Worm (Caenorhabditis elegans): ENCODE data around the gene mtg-1.

The mtg-1 gene

DNA sequence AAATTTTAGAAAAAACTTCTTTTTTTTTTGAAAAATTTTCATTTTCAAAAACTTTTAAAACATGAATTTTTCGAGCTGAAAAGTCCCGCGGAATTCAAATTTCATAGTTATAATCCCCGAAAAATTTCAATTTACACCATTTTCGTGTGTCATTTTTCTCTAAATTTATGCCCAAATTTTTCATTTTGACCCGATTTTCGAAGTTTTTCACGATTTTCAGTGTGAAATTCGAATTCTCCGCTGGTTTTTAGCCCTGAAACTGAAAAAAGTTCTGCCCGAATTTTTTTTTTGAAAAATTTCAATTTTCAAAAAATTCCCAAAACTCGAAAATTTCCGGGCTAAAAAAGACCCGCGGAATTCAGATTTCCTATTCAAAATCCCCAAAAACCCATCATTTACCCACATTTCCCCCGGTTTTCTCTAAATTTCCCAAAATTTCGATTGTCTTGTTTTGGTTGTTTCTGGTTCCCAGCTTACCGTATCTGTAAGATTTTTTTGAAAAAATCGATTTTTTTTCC, 24.8 kb upstream of the mtg-1 start:
- TF ChIP-seq nhr-77 (tag; optimal IDR thresholded peaks at IDR 0.05) (no peak), sma-9 (GFP tag; optimal IDR thresholded peaks at IDR 0.05) (no peak), sma-9 (tag; optimal IDR thresholded peaks at IDR 0.05) (no peak), sma-3 (GFP tag; optimal IDR thresholded peaks at IDR 0.05) (no peak), mbf-1 (tag; optimal IDR thresholded peaks at IDR 0.05) (no peak), lsy-2 (tag; optimal IDR thresholded peaks at IDR 0.05) (no peak)

DNA sequence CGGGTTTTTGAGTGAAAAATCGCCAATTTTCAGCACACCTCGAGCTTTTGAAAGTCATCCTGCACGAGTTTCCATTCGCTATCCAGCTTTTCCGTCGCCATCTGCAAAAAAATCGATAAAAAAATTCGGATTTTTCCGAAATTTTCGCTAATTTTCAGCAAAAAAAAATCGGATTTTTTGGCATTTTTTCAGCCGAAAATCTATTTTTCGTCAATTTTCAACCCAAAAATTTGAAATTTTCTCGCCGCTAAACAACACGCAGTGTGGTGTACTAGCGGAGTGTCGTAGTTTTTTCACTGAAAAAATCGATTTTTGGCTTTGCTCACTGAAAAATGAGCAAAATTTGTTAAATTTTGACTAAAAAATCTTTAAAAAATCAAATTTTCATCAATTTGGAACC, 15.7 kb upstream of the mtg-1 start, which contains the start of gene tmem-120:
TSS of gene tmem-120 (minus strand) at position 101 of the 400 bp plus-strand sequence.
- TF ChIP-seq skn-1 (tag; optimal IDR thresholded peaks at IDR 0.05) (no peak), Y55F3AM.14 (GFP tag; optimal IDR thresholded peaks at IDR 0.05) (no peak), aly-2 (tag; optimal IDR thresholded peaks at IDR 0.05) (no peak), F13H6.1 (tag; optimal IDR thresholded peaks at IDR 0.05) (no peak), zag-1 (tag; optimal IDR thresholded peaks at IDR 0.05) (no peak), gmeb-1 (tag; optimal IDR thresholded peaks at IDR 0.05) (no peak), mbf-1 (tag; optimal IDR thresholded peaks at IDR 0.05) (no peak), lin-11 (tag; optimal IDR thresholded peaks at IDR 0.05) (no peak), sma-3 (GFP tag; optimal IDR thresholded peaks at IDR 0.05) (no peak), ceh-82 (tag; optimal IDR thresholded peaks at IDR 0.05) (no peak), ztf-4 (tag; optimal IDR thresholded peaks at IDR 0.05) (no peak), lin-39 (tag; optimal IDR thresholded peaks at IDR 0.05) (no peak)

DNA sequence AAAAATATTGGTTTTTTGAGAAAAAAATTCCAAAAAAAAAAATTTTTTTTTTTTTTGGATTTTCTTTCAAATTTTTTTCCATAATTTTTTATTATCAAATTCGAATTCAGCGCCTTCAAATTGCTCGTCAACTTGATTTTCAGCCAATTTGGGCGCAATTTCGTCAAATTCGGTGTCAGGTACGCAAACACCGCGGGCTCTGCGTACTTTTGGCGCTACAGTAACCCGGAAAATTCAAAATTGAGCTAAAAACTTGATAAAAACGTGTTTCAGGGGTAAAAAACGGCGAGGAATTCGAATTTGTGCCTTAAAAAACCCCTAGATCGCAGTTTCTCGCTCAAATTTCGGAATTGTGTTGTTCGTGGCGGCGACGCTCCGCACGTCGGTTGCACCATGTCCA, 13.7 kb upstream of the mtg-1 start:
- no peak for TF ChIP-seq C34F6.9 (tag; optimal IDR thresholded peaks at IDR 0.05)
- TF ChIP-seq nhr-237 (tag; optimal IDR thresholded peaks at IDR 0.05), result no peak
- TF ChIP-seq ztf-11 (tag; optimal IDR thresholded peaks at IDR 0.05), result no peak
- no peak for TF ChIP-seq nhr-77 (tag; optimal IDR thresholded peaks at IDR 0.05)
- peak in 1 of 2 experiments; percentile 74 for TF ChIP-seq lsy-2 (tag; optimal IDR thresholded peaks at IDR 0.05)
- no peak for TF ChIP-seq sma-3 (GFP tag; optimal IDR thresholded peaks at IDR 0.05)
- TF ChIP-seq ceh-82 (tag; optimal IDR thresholded peaks at IDR 0.05), result no peak
- TF ChIP-seq lin-13 (GFP tag; optimal IDR thresholded peaks at IDR 0.05), result peak; percentile 66
- no peak for TF ChIP-seq sma-9 (GFP tag; optimal IDR thresholded peaks at IDR 0.05)
- TF ChIP-seq sma-9 (tag; optimal IDR thresholded peaks at IDR 0.05), result no peak
- no peak for TF ChIP-seq F13H6.1 (tag; optimal IDR thresholded peaks at IDR 0.05)
- TF ChIP-seq egl-27 (tag; optimal IDR thresholded peaks at IDR 0.05), result no peak
- no peak for TF ChIP-seq elt-1 (tag; optimal IDR thresholded peaks at IDR 0.05)

DNA sequence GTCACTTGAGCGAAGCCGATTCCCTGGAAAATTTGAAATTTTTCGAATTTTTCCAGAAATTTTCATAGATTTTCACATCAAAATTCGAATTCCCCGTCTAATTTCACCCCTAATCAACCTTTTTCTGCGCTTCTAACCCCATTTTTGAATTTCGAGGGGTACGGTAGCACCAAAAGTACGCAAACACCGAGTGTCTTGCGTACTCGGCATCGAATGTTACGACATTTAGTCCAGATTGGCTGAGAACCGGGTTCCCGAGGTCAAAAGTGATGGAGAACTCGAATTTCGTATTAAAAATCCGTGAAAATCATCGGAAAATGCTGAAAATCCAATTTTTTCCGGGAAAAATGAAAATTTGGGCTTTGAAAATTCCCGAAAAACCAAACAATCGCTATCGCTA, 5.2 kb upstream of the mtg-1 start:
- no peak for TF ChIP-seq snpc-4 (tag; optimal IDR thresholded peaks at IDR 0.05)
- no peak for TF ChIP-seq nhr-237 (tag; optimal IDR thresholded peaks at IDR 0.05)
- no peak for TF ChIP-seq fos-1 (tag; optimal IDR thresholded peaks at IDR 0.05)
- TF ChIP-seq aly-2 (tag; optimal IDR thresholded peaks at IDR 0.05), result no peak

DNA sequence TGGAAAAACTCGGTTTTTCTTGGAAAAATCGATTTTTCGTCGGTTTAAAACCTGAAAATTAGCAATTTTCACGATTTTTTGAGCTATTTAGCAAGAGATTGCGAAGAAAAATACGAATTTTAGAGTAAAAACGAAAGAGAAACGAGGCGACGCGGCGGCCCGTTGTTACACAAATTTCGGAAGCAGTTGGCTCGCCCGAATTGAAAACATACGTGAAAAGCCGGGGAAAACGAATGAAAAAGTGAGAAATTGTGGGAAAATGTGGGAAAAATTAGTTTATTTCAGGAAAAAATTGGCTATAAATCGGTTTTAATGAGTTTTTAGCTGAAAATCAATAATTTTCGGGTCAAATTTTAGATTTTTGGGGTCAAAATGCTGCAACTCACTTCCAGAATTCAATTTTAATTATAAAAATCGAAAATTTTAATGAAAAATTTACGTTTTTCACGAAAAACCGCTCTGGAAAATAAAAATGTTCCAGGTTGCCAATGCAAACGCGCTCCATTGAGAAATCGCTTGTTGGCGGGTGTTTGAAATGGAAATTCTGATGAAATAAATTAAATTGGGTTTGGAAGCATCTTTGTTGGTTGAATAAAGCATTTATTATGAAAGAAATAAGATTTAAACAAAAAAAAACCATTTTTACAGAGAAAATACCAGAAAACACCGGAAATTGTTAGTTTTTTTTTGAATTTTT, 649 bp upstream of the mtg-1 start, which contains the start of gene snf-6:
TSS of gene snf-6 (minus strand) at position 51 of the 697 bp plus-strand sequence.
- TF ChIP-seq nhr-21 (tag; optimal IDR thresholded peaks at IDR 0.05) (no peak), lin-39 (tag; optimal IDR thresholded peaks at IDR 0.05) (no peak), sma-3 (GFP tag; optimal IDR thresholded peaks at IDR 0.05) (peak; percentile 33), aly-2 (tag; optimal IDR thresholded peaks at IDR 0.05) (no peak), unc-55 (GFP tag; optimal IDR thresholded peaks at IDR 0.05) (peak; percentile 66), C34F6.9 (tag; optimal IDR thresholded peaks at IDR 0.05) (peak; percentile 38), sem-4 (tag; optimal IDR thresholded peaks at IDR 0.05) (peak; percentile 16), snpc-4 (tag; optimal IDR thresholded peaks at IDR 0.05) (no peak), lin-13 (GFP tag; optimal IDR thresholded peaks at IDR 0.05) (peak; percentile 45), crh-2 (tag; optimal IDR thresholded peaks at IDR 0.05) (peak; percentile 27), nhr-25 (tag; optimal IDR thresholded peaks at IDR 0.05) (peak; percentile 15), fos-1 (tag; optimal IDR thresholded peaks at IDR 0.05) (peak; percentile 12), gmeb-1 (tag; optimal IDR thresholded peaks at IDR 0.05) (peak; percentile 92), sma-9 (GFP tag; optimal IDR thresholded peaks at IDR 0.05) (no peak), sma-9 (tag; optimal IDR thresholded peaks at IDR 0.05) (no peak), lsy-2 (tag; optimal IDR thresholded peaks at IDR 0.05) (peak; percentile 47 to 62), ztf-4 (tag; optimal IDR thresholded peaks at IDR 0.05) (no peak)

DNA sequence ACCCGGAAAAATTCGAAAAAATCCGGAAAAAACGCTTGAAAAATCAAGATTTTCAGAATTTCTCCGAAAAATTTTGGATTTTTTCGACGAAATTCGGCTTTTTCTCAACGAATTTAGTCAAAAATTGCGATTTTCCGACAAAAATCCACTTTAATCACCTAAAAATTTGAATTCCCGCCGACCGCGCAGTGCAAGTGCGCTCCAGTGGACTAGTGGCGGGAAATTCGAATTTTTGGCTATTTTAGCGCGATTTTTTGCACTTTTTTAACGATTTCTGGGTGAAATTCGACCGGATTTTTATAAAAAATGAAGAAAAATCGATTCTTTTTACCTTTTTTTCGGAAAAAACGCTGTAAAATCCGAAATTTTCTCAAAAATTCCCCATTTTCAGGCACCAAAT, 857 bp downstream of the mtg-1 start:
- TF ChIP-seq sma-3 (GFP tag; optimal IDR thresholded peaks at IDR 0.05) (no peak), C34F6.9 (tag; optimal IDR thresholded peaks at IDR 0.05) (no peak), fos-1 (tag; optimal IDR thresholded peaks at IDR 0.05) (no peak), mbf-1 (tag; optimal IDR thresholded peaks at IDR 0.05) (no peak), unc-39 (tag; optimal IDR thresholded peaks at IDR 0.05) (no peak), F13H6.1 (tag; optimal IDR thresholded peaks at IDR 0.05) (no peak), nhr-237 (tag; optimal IDR thresholded peaks at IDR 0.05) (no peak)
